Worm (Caenorhabditis elegans) whole organism, young adult: ENCODE measurements around the gene Y75B12A.2.

Source experiments
- B0035.1 ChIP-seq: sonication (generic microtip); optimal IDR thresholded peaks from 2 replicates; lab custom pipeline; 2016; ENCODE audit warnings: missing genetic modification characterization, mild to moderate bottlenecking, missing compliant biosample characterization, missing genotype, missing genetic modification reagents
- B0261.1 ChIP-seq: sonication (generic microtip); optimal IDR thresholded peaks from 2 replicates; lab custom pipeline; 2016; ENCODE audit warnings: mild to moderate bottlenecking, missing genetic modification characterization, moderate library complexity, missing compliant biosample characterization
- B0336.3 ChIP-seq: fragments of 200-800 bp; sonication (Bioruptor generic); IDR thresholded peaks from 2 replicates; pipeline ENCODE4 v1.3.6; 2022; ENCODE audit warnings: missing genetic modification characterization, missing compliant biosample characterization
- F39B2.1 ChIP-seq: fragments of 200-800 bp; sonication (Bioruptor generic); IDR thresholded peaks from 2 replicates; pipeline ENCODE4 v1.3.6; 2022; ENCODE audit warnings: missing genetic modification reagents, missing genetic modification characterization, missing compliant biosample characterization
- F49E8.2 ChIP-seq: sonication (generic microtip); optimal IDR thresholded peaks from 3 replicates; lab custom pipeline; 2017; ENCODE audit warnings: missing genetic modification characterization, mild to moderate bottlenecking, missing compliant biosample characterization, antibody characterized with exemption, moderate library complexity; ENCODE audit not compliant: insufficient read depth
- F57A8.1 ChIP-seq: fragments of 200-800 bp; sonication (Bioruptor generic); optimal IDR thresholded peaks from 2 replicates; lab custom pipeline; 2018; ENCODE audit warnings: mild to moderate bottlenecking, missing genetic modification characterization, moderate library complexity, missing compliant biosample characterization
- F57C9.4 ChIP-seq: sonication (generic microtip); optimal IDR thresholded peaks from 2 replicates; lab custom pipeline; 2017; ENCODE audit warnings: mild to moderate bottlenecking, missing genetic modification characterization, missing compliant biosample characterization
- K11D2.4 ChIP-seq: fragments of 200-800 bp; sonication (Bioruptor generic); IDR thresholded peaks from 2 replicates; pipeline ENCODE4 v1.3.6; 2022; ENCODE audit warnings: missing genetic modification reagents, missing genetic modification characterization, missing compliant biosample characterization
- K12H6.12 ChIP-seq: fragments of 200-800 bp; sonication (Bioruptor generic); optimal IDR thresholded peaks from 2 replicates; lab custom pipeline; 2018; ENCODE audit warnings: mild to moderate bottlenecking, missing genetic modification characterization, missing compliant biosample characterization
- T26A5.8 ChIP-seq: sonication (generic microtip); optimal IDR thresholded peaks from 2 replicates; lab custom pipeline; 2016; ENCODE audit warnings: missing genetic modification characterization, missing compliant biosample characterization
- Y56A3A.18 ChIP-seq: fragments of 200-800 bp; sonication (Bioruptor generic); IDR thresholded peaks from 2 replicates; pipeline ENCODE4 v1.3.6; 2022; ENCODE audit warnings: missing genetic modification reagents, missing genetic modification characterization, missing compliant biosample characterization
- Y95B8A.8 ChIP-seq: fragments of 200-800 bp; sonication (Bioruptor generic); IDR thresholded peaks from 2 replicates; pipeline ENCODE4 v1.3.6; 2022; ENCODE audit warnings: missing genetic modification reagents, missing genetic modification characterization, missing compliant biosample characterization
- ama-1 ChIP-seq, 3 experiments: fragments of 150-350 bp in 1 of 3; sonication (generic microtip) in 2 of 3; optimal IDR thresholded peaks; 2 replicates each; lab custom pipeline; 2014 to 2018; ENCODE audit warnings: missing biosample characterization in 2 of 3, missing genetic modification characterization in 2 of 3, missing genetic modification reagents in 2 of 3
- aptf-3 ChIP-seq: fragments of 200-800 bp; sonication (Bioruptor generic); IDR thresholded peaks from 2 replicates; pipeline ENCODE4 v1.3.6; 2022; ENCODE audit warnings: missing genetic modification characterization, missing compliant biosample characterization
- bed-1 ChIP-seq: fragments of 200-800 bp; sonication (Bioruptor generic); IDR thresholded peaks from 2 replicates; pipeline ENCODE4 v1.3.6; 2022; ENCODE audit warnings: missing genetic modification reagents, missing genetic modification characterization, missing compliant biosample characterization
- ccch-3 ChIP-seq: fragments of 200-800 bp; sonication (Bioruptor generic); optimal IDR thresholded peaks from 2 replicates; lab custom pipeline; 2018; ENCODE audit warnings: mild to moderate bottlenecking, missing genetic modification characterization, missing compliant biosample characterization
- cebp-1 ChIP-seq, 2 experiments: fragments of 200-800 bp in 1 of 2; sonication (Bioruptor generic) in 1 of 2; sonication (generic microtip) in 1 of 2; IDR thresholded peaks in 1 of 2; optimal IDR thresholded peaks in 1 of 2; 2 replicates each; pipeline versions ENCODE4 v1.3.6 to Lab custom; 2017 to 2022; ENCODE audit warnings: missing compliant biosample characterization in 2 of 2, missing genetic modification characterization in 2 of 2, mild to moderate bottlenecking in 1 of 2, missing genetic modification reagents in 1 of 2, moderate library complexity in 1 of 2
- cebp-2 ChIP-seq: fragments of 200-800 bp; sonication (Bioruptor generic); IDR thresholded peaks from 2 replicates; pipeline ENCODE4 v1.3.6; 2022; ENCODE audit warnings: missing genetic modification characterization, missing compliant biosample characterization
- ceh-40 ChIP-seq: fragments of 200-800 bp; sonication (Bioruptor generic); IDR thresholded peaks from 2 replicates; pipeline ENCODE4 v1.3.6; 2022; ENCODE audit warnings: missing genetic modification characterization, missing compliant biosample characterization
- die-1 ChIP-seq: sonication (generic microtip); optimal IDR thresholded peaks from 2 replicates; lab custom pipeline; 2016; ENCODE audit warnings: missing genotype, mild to moderate bottlenecking, missing genetic modification characterization, missing compliant biosample characterization
- efl-1 ChIP-seq: fragments of 150-350 bp; optimal IDR thresholded peaks from 2 replicates; lab custom pipeline; 2014; ENCODE audit warnings: missing biosample characterization, missing genetic modification reagents, missing genetic modification characterization
- egl-18 ChIP-seq: fragments of 200-800 bp; sonication (Bioruptor generic); IDR thresholded peaks from 2 replicates; pipeline ENCODE4 v1.3.6; 2022; ENCODE audit warnings: missing genetic modification reagents, missing genetic modification characterization, missing compliant biosample characterization
- egl-44 ChIP-seq: fragments of 200-800 bp; sonication (Bioruptor generic); IDR thresholded peaks from 2 replicates; pipeline ENCODE4 v1.3.6; 2022; ENCODE audit warnings: missing genetic modification reagents, missing genetic modification characterization, missing compliant biosample characterization
- ets-4 ChIP-seq: fragments of 200-800 bp; sonication (Bioruptor generic); optimal IDR thresholded peaks from 2 replicates; lab custom pipeline; 2018; ENCODE audit warnings: mild to moderate bottlenecking, missing genetic modification characterization, missing compliant biosample characterization
- fkh-3 ChIP-seq: sonication (generic microtip); optimal IDR thresholded peaks from 2 replicates; lab custom pipeline; 2016; ENCODE audit warnings: mild to moderate bottlenecking, missing genetic modification characterization, missing compliant biosample characterization
- him-1 ChIP-seq: sonication (generic microtip); optimal IDR thresholded peaks from 2 replicates; lab custom pipeline; 2016; ENCODE audit warnings: missing genotype, missing genetic modification reagents, missing genetic modification characterization, missing compliant biosample characterization
- hrde-1 ChIP-seq: sonication (generic microtip); optimal IDR thresholded peaks from 2 replicates; lab custom pipeline; 2016; ENCODE audit warnings: missing genetic modification characterization, mild to moderate bottlenecking, missing compliant biosample characterization, moderate library complexity, missing genotype, missing genetic modification reagents, borderline replicate concordance
- lag-1 ChIP-seq: fragments of 200-800 bp; sonication (Bioruptor generic); IDR thresholded peaks from 2 replicates; pipeline ENCODE4 v1.3.6; 2022; ENCODE audit warnings: missing genetic modification reagents, missing genetic modification characterization, missing compliant biosample characterization
- let-526 ChIP-seq: fragments of 200-800 bp; sonication (Bioruptor generic); IDR thresholded peaks from 2 replicates; pipeline ENCODE4 v1.3.6; 2022; ENCODE audit warnings: missing genetic modification reagents, missing genetic modification characterization, missing compliant biosample characterization
- lsy-27 ChIP-seq: sonication (generic microtip); optimal IDR thresholded peaks from 2 replicates; lab custom pipeline; 2017; ENCODE audit warnings: missing genetic modification characterization, mild to moderate bottlenecking, missing compliant biosample characterization, antibody characterized with exemption, missing genotype, borderline replicate concordance; ENCODE audit not compliant: insufficient read depth
- madf-3 ChIP-seq: fragments of 200-800 bp; sonication (Bioruptor generic); IDR thresholded peaks from 2 replicates; pipeline ENCODE4 v1.3.6; 2022; ENCODE audit warnings: missing genetic modification reagents, missing genetic modification characterization, missing compliant biosample characterization
- madf-6 ChIP-seq: fragments of 200-800 bp; sonication (Bioruptor generic); IDR thresholded peaks from 2 replicates; pipeline ENCODE4 v1.3.6; 2022; ENCODE audit warnings: missing genetic modification reagents, missing genetic modification characterization, missing compliant biosample characterization
- mcd-1 ChIP-seq: fragments of 200-800 bp; sonication (Bioruptor generic); IDR thresholded peaks from 2 replicates; pipeline ENCODE4 v1.3.6; 2022; ENCODE audit warnings: missing genetic modification reagents, missing genetic modification characterization, missing compliant biosample characterization
- mel-28 ChIP-seq: sonication (generic microtip); optimal IDR thresholded peaks from 2 replicates; lab custom pipeline; 2016; ENCODE audit warnings: borderline replicate concordance, mild to moderate bottlenecking, missing genetic modification characterization, missing compliant biosample characterization
- nfyb-1 ChIP-seq: fragments of 200-800 bp; sonication (Bioruptor generic); IDR thresholded peaks from 2 replicates; pipeline ENCODE4 v1.3.6; 2022; ENCODE audit warnings: missing genetic modification reagents, missing genetic modification characterization, missing compliant biosample characterization
- nhr-27 ChIP-seq: fragments of 200-800 bp; sonication (Bioruptor generic); optimal IDR thresholded peaks from 2 replicates; lab custom pipeline; 2018; ENCODE audit warnings: mild to moderate bottlenecking, missing genetic modification characterization, moderate library complexity, missing compliant biosample characterization
- rcor-1 ChIP-seq: fragments of 200-800 bp; sonication (Bioruptor generic); IDR thresholded peaks from 2 replicates; pipeline ENCODE4 v1.3.6; 2022; ENCODE audit warnings: missing genetic modification reagents, missing genetic modification characterization, missing compliant biosample characterization
- sdz-38 ChIP-seq: sonication (generic microtip); optimal IDR thresholded peaks from 2 replicates; lab custom pipeline; 2016; ENCODE audit warnings: missing genotype, missing genetic modification characterization, missing compliant biosample characterization
- snpc-1.1 ChIP-seq: sonication (generic microtip); optimal IDR thresholded peaks from 2 replicates; lab custom pipeline; 2017; ENCODE audit warnings: missing genetic modification characterization, mild to moderate bottlenecking, missing compliant biosample characterization, antibody characterized with exemption, moderate library complexity, missing genotype, missing genetic modification reagents; ENCODE audit not compliant: insufficient read depth
- snpc-1.3 ChIP-seq: sonication (generic microtip); optimal IDR thresholded peaks from 2 replicates; lab custom pipeline; 2017; ENCODE audit warnings: missing genetic modification characterization, mild to moderate bottlenecking, missing compliant biosample characterization, antibody characterized with exemption, moderate library complexity, missing genotype, missing genetic modification reagents; ENCODE audit not compliant: insufficient read depth
- sptf-2 ChIP-seq: fragments of 200-800 bp; sonication (Bioruptor generic); optimal IDR thresholded peaks from 2 replicates; lab custom pipeline; 2018; ENCODE audit warnings: mild to moderate bottlenecking, missing genetic modification characterization, missing compliant biosample characterization
- tbp1 ChIP-seq: fragments of 200-800 bp; sonication (Bioruptor generic); optimal IDR thresholded peaks from 2 replicates; lab custom pipeline; 2018; ENCODE audit warnings: mild to moderate bottlenecking, missing genetic modification characterization, missing compliant biosample characterization
- unc-62 ChIP-seq: fragments of 150-350 bp; optimal IDR thresholded peaks from 2 replicates; lab custom pipeline; 2014; ENCODE audit warnings: missing biosample characterization, missing genetic modification reagents, missing genetic modification characterization
- xnd-1 ChIP-seq: sonication (generic microtip); optimal IDR thresholded peaks from 2 replicates; lab custom pipeline; 2016; ENCODE audit warnings: missing genotype, missing genetic modification reagents, missing genetic modification characterization, missing compliant biosample characterization
- zim-3 ChIP-seq: sonication (generic microtip); optimal IDR thresholded peaks from 2 replicates; lab custom pipeline; 2017; ENCODE audit warnings: mild to moderate bottlenecking, missing genetic modification characterization, moderate library complexity, missing compliant biosample characterization
- ztf-25 ChIP-seq: fragments of 200-800 bp; sonication (Bioruptor generic); IDR thresholded peaks from 2 replicates; pipeline ENCODE4 v1.3.6; 2022; ENCODE audit warnings: missing genetic modification reagents, missing genetic modification characterization, missing compliant biosample characterization
- ztf-3 ChIP-seq: fragments of 200-800 bp; sonication (Bioruptor generic); optimal IDR thresholded peaks from 2 replicates; lab custom pipeline; 2018; ENCODE audit warnings: mild to moderate bottlenecking, missing genetic modification characterization, missing compliant biosample characterization

Y75B12A.2 gene

DNA sequence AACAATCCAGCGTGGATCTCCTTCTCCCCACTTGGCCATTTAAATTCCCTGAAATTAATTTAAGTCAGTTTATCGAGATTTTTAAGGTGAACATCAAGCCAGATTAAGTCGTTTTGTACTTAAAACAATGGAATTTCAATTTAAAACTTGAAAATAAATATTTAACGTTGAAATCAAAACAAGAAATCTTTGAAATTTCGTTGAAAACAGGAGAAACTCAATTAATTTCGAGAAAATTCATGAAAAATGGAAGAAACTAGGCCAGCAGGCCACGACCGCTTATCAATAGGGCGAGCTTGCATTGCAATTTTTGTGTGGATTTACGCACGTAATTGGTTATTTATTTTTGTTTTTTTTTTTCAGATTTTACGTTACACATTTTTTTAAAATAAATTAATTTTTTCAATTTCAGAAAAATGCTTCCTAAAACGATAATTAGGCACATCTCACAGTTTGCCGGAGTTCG, 24.0 kb upstream of the Y75B12A.2 start, which contains the start of the genes ahsa-1 and C01G10.7:
Gene ahsa-1 (minus strand): TSS at position 51 of the 466 bp plus-strand sequence.
Gene C01G10.7 (plus strand): TSS at position 413 of the 466 bp plus-strand sequence.
- peak; percentile 98 for TF ChIP-seq mcd-1 (GFP tag; lab: Robert Waterston, UW)
- no peak for TF ChIP-seq sdz-38 (tag; lab: Kevin White, UChicago)
- no peak for TF ChIP-seq nhr-27
- TF ChIP-seq mel-28 (tag; lab: Kevin White, UChicago) = peak; percentile 57
- TF ChIP-seq sptf-2 = peak; percentile 41
- TF ChIP-seq egl-18 (GFP tag; lab: Robert Waterston, UW) = no peak
- TF ChIP-seq madf-3 (GFP tag; lab: Robert Waterston, UW) = no peak
- TF ChIP-seq lag-1 (GFP tag; lab: Robert Waterston, UW) = no peak
- no peak for TF ChIP-seq ama-1 (optimal IDR thresholded peaks at IDR 0.05; lab: Kevin White, UChicago)
- TF ChIP-seq ama-1 (GFP tag; optimal IDR thresholded peaks at IDR 0.05; lab: Kevin White, UChicago) = no peak
- no peak for TF ChIP-seq Y56A3A.18
- TF ChIP-seq B0336.3 (GFP tag; lab: Robert Waterston, UW) = no peak
- TF ChIP-seq F57C9.4 (tag; lab: Kevin White, UChicago) = no peak
- no peak for TF ChIP-seq T26A5.8 (tag; lab: Kevin White, UChicago)
- peak; percentile 26 for TF ChIP-seq him-1 (tag; lab: Kevin White, UChicago)
- TF ChIP-seq cebp-1 (GFP tag; IDR thresholded peaks at IDR 0.05; lab: Robert Waterston, UW) = peak; percentile 72; the same call in 1 of the 2 replicates
- TF ChIP-seq cebp-1 (tag; optimal IDR thresholded peaks at IDR 0.05; lab: Kevin White, UChicago) = no peak
- no peak for TF ChIP-seq cebp-2 (GFP tag; lab: Robert Waterston, UW)
- peak; percentile 57 for TF ChIP-seq efl-1 (GFP tag; lab: Kevin White, UChicago)
- peak; percentile 30 for TF ChIP-seq ccch-3
- 0 out of 2 replicates have a peak, but pooled peaks have one; percentile 55 for TF ChIP-seq K11D2.4 (GFP tag; lab: Robert Waterston, UW)
- no peak for TF ChIP-seq fkh-3 (tag; lab: Kevin White, UChicago)
- peak; percentile 84 for TF ChIP-seq rcor-1 (GFP tag; lab: Robert Waterston, UW)
- no peak for TF ChIP-seq ceh-40
- TF ChIP-seq B0261.1 (tag; lab: Kevin White, UChicago) = peak; percentile 37
- TF ChIP-seq B0035.1 (tag; lab: Kevin White, UChicago) = peak; percentile 41
- TF ChIP-seq ztf-25 (GFP tag; lab: Robert Waterston, UW) = peak; percentile 71; the same call in 1 of the 2 replicates
- no peak for TF ChIP-seq die-1 (tag; lab: Kevin White, UChicago)
- peak; percentile 90 for TF ChIP-seq let-526 (GFP tag; lab: Robert Waterston, UW)
- no peak for TF ChIP-seq unc-62 (GFP tag; lab: Kevin White, UChicago)
- no peak; the same call in 1 of the 2 replicates for TF ChIP-seq nfyb-1 (GFP tag; lab: Robert Waterston, UW)
- no peak for TF ChIP-seq F57A8.1 (GFP tag; lab: Kevin White, UChicago)
- no peak for TF ChIP-seq bed-1 (GFP tag; lab: Robert Waterston, UW)
- TF ChIP-seq F49E8.2 (tag; lab: Kevin White, UChicago) = peak; percentile 24
- peak; percentile 70 for TF ChIP-seq K12H6.12 (tag; lab: Kevin White, UChicago)
- no peak for TF ChIP-seq zim-3
- TF ChIP-seq egl-44 (GFP tag; lab: Robert Waterston, UW) = peak; percentile 80
- TF ChIP-seq ztf-3 = no peak
- TF ChIP-seq madf-6 = peak; percentile 79
- TF ChIP-seq snpc-1.1 (tag; lab: Kevin White, UChicago) = peak; percentile 74
- TF ChIP-seq F39B2.1 (GFP tag; lab: Robert Waterston, UW) = no peak
- TF ChIP-seq ets-4 (GFP tag; lab: Kevin White, UChicago) = no peak
- no peak for TF ChIP-seq lsy-27 (tag; lab: Kevin White, UChicago)
- peak; percentile 81; the same call in 1 of the 2 replicates for TF ChIP-seq Y95B8A.8 (GFP tag; lab: Robert Waterston, UW)
- peak; percentile 65 for TF ChIP-seq snpc-1.3
- no peak for TF ChIP-seq tbp1
- peak; percentile 23 for TF ChIP-seq hrde-1 (tag; lab: Kevin White, UChicago)
- peak; percentile 19 for TF ChIP-seq xnd-1 (tag; lab: Kevin White, UChicago)
- TF ChIP-seq aptf-3 (GFP tag; lab: Robert Waterston, UW) = no peak
